Fruit fly (Drosophila melanogaster): ENCODE measurements around the gene CG13992.
A peak's percentile ranks its signal among the peaks of the same experiment; 100 is the strongest.

Gene CG13992

DNA sequence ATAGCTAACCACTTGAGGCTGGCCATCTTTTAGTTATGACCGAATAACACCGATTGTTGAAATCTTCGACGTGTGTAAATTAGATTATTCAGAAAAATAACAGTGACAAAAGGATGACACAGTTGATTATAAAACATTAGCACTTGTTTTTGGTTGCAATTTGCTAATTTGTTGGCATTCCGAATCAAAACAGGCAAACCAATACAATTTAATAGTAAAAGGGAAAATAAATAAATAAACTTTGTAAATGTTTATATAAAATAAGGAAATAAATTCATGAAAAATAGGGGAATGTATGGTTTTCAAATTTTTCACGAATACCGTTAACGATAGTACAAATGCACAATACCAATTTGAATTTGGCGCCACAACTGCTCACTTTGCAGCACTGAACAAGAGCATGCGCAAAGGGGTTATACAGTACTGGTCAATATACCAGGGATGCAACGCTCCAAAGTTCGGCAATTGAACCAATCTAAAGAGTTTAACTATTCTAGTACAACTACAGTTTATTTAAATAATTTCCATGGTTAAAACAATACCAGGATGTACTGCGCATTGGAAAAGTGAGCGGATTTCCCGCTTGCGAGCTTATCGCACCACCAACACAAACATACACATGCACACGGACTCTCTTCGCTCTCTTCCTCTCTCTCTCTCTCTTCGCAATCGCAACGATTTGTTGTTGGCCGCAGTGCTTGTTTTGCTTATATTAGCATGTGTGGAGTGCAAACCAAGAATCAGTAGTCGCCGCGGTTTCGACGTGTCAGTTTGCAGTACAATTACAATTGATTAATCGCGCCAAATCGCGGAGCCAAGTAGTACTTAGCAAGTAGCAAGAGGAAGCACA is 24.1 kb downstream of the CG13992 start, which contains the start of the genes Sfp26Ad and Gpdh1 (continued):
- TF ChIP-seq sc (optimal IDR thresholded peaks at IDR 0.05) (no peak), sc (GFP tag; optimal IDR thresholded peaks at IDR 0.05) (no peak), Hsf (GFP tag; optimal IDR thresholded peaks at IDR 0.05) (peak; percentile 77), D (optimal IDR thresholded peaks at IDR 0.05) (no peak), D (GFP tag; optimal IDR thresholded peaks at IDR 0.05) (peak; percentile 47), run (tag; optimal IDR thresholded peaks at IDR 0.05) (peak; percentile 40), pan (optimal IDR thresholded peaks at IDR 0.05) (no peak), pan (GFP tag; optimal IDR thresholded peaks at IDR 0.05 in 1 of 2, IDR thresholded peaks at IDR 0.05 in 1 of 2) (peak in 1 of 2 experiments; percentile 63), CG10147 (GFP tag; optimal IDR thresholded peaks at IDR 0.05) (peak; percentile 52), prd (optimal IDR thresholded peaks at IDR 0.05) (no peak), prd (GFP tag; IDR thresholded peaks at IDR 0.05) (peak; percentile 74), YL-1 (GFP tag; optimal IDR thresholded peaks at IDR 0.05) (peak; percentile 23), Aef1 (GFP tag; IDR thresholded peaks at IDR 0.05) (peak; percentile 63; the same call in 1 of the 3 replicates), CG7928 (GFP tag; optimal IDR thresholded peaks at IDR 0.05) (peak; percentile 99), ftz-f1 (GFP tag; optimal IDR thresholded peaks at IDR 0.05) (peak; percentile 51), CG3726 (GFP tag; IDR thresholded peaks at IDR 0.05) (0 out of 3 replicates have a peak, but pooled peaks have one; percentile 4), Neu2 (GFP tag; optimal IDR thresholded peaks at IDR 0.05; ENCODE audit: borderline replicate concordance) (peak; percentile 41), Dip2 (GFP tag; IDR thresholded peaks at IDR 0.05) (no peak), insv (GFP tag; optimal IDR thresholded peaks at IDR 0.05) (peak in 1 of 2 experiments; percentile 57), abd-A (tag; optimal IDR thresholded peaks at IDR 0.05) (no peak), zfh2 (GFP tag; optimal IDR thresholded peaks at IDR 0.05) (peak; percentile 76), Opbp (GFP tag; IDR thresholded peaks at IDR 0.05; ENCODE audit: partially characterized antibody) (peak; percentile 54; the same call in 2 of the 3 replicates), Taf1 (GFP tag; IDR thresholded peaks at IDR 0.05) (0 out of 2 replicates have a peak, but pooled peaks have one; percentile 7), Dp (GFP tag; optimal IDR thresholded peaks at IDR 0.05) (peak; percentile 99), exex (tag; optimal IDR thresholded peaks at IDR 0.05) (peak; percentile 66), Poxn (GFP tag; IDR thresholded peaks at IDR 0.05) (no peak), CG4360 (GFP tag; IDR thresholded peaks at IDR 0.05) (peak; percentile 73), CG18262 (tag; optimal IDR thresholded peaks at IDR 0.05) (peak; percentile 63), zen2 (GFP tag; IDR thresholded peaks at IDR 0.05; ENCODE audit: partially characterized antibody) (no peak), CG9215 (GFP tag; IDR thresholded peaks at IDR 0.05) (peak; percentile 62), CG17385 (GFP tag; optimal IDR thresholded peaks at IDR 0.05) (peak; percentile 87), vnd (GFP tag; IDR thresholded peaks at IDR 0.05; ENCODE audit: partially characterized antibody) (no peak), pita (GFP tag; optimal IDR thresholded peaks at IDR 0.05) (no peak), disco-r (GFP tag; optimal IDR thresholded peaks at IDR 0.05) (peak; percentile 16), CG11398 (GFP tag; optimal IDR thresholded peaks at IDR 0.05) (peak; percentile 12), tna (GFP tag; IDR thresholded peaks at IDR 0.05; ENCODE audit: partially characterized antibody) (no peak; the same call in 1 of the 2 replicates), CG34422 (GFP tag; IDR thresholded peaks at IDR 0.05) (peak; percentile 60; the same call in 2 of the 3 replicates), CG2120 (GFP tag; optimal IDR thresholded peaks at IDR 0.05) (peak; percentile 88), gt (GFP tag; IDR thresholded peaks at IDR 0.05) (0 out of 2 replicates have a peak, but pooled peaks have one; percentile 28), Pdp1 (GFP tag; optimal IDR thresholded peaks at IDR 0.05) (peak; percentile 39 to 72), CG7839 (tag; optimal IDR thresholded peaks at IDR 0.05) (peak; percentile 66), CG14441 (GFP tag; IDR thresholded peaks at IDR 0.05) (peak; percentile 60), HLH3B (GFP tag; IDR thresholded peaks at IDR 0.05) (peak; percentile 71), CG13624 (GFP tag; optimal IDR thresholded peaks at IDR 0.05) (peak; percentile 93), CG12219 (GFP tag; optimal IDR thresholded peaks at IDR 0.05) (peak; percentile 23), Blimp-1 (GFP tag; optimal IDR thresholded peaks at IDR 0.05) (peak; percentile 65), Ets65A (GFP tag) (peak; percentile 98), CG18619 (GFP tag; optimal IDR thresholded peaks at IDR 0.05) (peak; percentile 58), gcm (GFP tag; optimal IDR thresholded peaks at IDR 0.05) (peak; percentile 71)
